Worm (Caenorhabditis elegans) whole organism, L4 larva: ENCODE measurements around the gene ltah-1.2.

ENCODE experiments used
- ceh-28 ChIP-seq: fragments of 150-350 bp; optimal IDR thresholded peaks from 2 replicates; lab custom pipeline; 2014; ENCODE audit warnings: missing biosample characterization, missing genetic modification reagents, missing genetic modification characterization
- hlh-30 ChIP-seq: sonication (generic microtip); optimal IDR thresholded peaks from 2 replicates; lab custom pipeline; 2017; ENCODE audit warnings: antibody characterized with exemption, mild to moderate bottlenecking, missing genetic modification characterization, missing compliant biosample characterization; ENCODE audit not compliant: insufficient read depth

DNA sequence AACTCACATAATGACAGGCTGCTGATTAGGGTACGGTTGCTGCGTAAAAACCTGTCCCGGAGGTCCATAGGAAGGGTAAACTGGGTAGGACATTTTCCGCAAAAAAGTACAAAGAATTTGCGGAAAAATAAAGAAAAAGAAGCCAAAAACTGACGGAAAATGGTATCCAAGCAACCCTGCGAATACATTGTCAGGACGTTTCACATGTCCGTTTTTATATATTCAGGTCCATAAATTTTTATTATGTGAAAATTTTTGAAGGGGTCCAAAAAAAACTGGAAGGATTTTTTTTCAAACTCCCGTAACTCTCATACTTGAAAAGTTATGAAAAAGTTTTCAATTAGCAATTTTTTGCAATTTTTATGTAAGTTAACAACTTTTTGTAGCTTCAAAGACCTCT, 29.3 kb upstream of the ltah-1.2 start, which contains the start of gene CC8.3:
- TF ChIP-seq ceh-28 (no peak), hlh-30 (tag; lab: Kevin White, UChicago) (no peak)
